Fruit fly (Drosophila melanogaster) whole organism, embryonic: ENCODE measurements around the gene SPH93.

Source experiments
- Atf3 ChIP-seq: fragments of 200-800 bp; sonication (Bioruptor generic); optimal IDR thresholded peaks from 3 replicates; lab custom pipeline; 2016; ENCODE audit warnings: missing biosample characterization, missing genetic modification characterization
- B-H1 ChIP-seq: fragments of 200-800 bp; sonication (Bioruptor generic); IDR thresholded peaks from 3 replicates; pipeline ENCODE4 v1.3.6; 2022; ENCODE audit warnings: missing biosample characterization, missing genetic modification characterization
- Blimp-1 ChIP-seq: fragments of 200-800 bp; sonication (Bioruptor generic); optimal IDR thresholded peaks from 3 replicates; lab custom pipeline; 2018; ENCODE audit warnings: missing biosample characterization, missing genetic modification characterization, mild to moderate bottlenecking, moderate library complexity, missing genetic modification reagents
- CG10654 ChIP-seq: fragments of 200-800 bp; sonication (Bioruptor generic); optimal IDR thresholded peaks from 2 replicates; lab custom pipeline; 2016; ENCODE audit warnings: missing biosample characterization, missing genetic modification characterization
- CG13287 ChIP-seq: fragments of 200-800 bp; sonication (Bioruptor generic); IDR thresholded peaks from 2 replicates; pipeline ENCODE4 v1.3.6; 2022; ENCODE audit warnings: missing biosample characterization, missing genetic modification characterization; ENCODE audit not compliant: partially characterized antibody
- CG13424 ChIP-seq: fragments of 200-800 bp; sonication (Bioruptor generic); optimal IDR thresholded peaks from 2 replicates; lab custom pipeline; 2019; ENCODE audit warnings: missing biosample characterization, mild to moderate bottlenecking, missing genetic modification characterization, moderate library complexity
- CG13775 ChIP-seq: fragments of 200-800 bp; sonication (Bioruptor generic); optimal IDR thresholded peaks from 3 replicates; lab custom pipeline; 2017; ENCODE audit warnings: missing biosample characterization, mild to moderate bottlenecking, missing genetic modification characterization
- CG15479 ChIP-seq: fragments of 200-800 bp; sonication (Bioruptor generic); optimal IDR thresholded peaks from 3 replicates; lab custom pipeline; 2019; ENCODE audit warnings: missing biosample characterization, mild to moderate bottlenecking, missing genetic modification characterization, moderate library complexity
- CG17361 ChIP-seq: fragments of 200-800 bp; sonication (Bioruptor generic); IDR thresholded peaks from 3 replicates; pipeline ENCODE4 v1.3.6; 2022; ENCODE audit warnings: missing biosample characterization, missing genetic modification characterization
- CG17912 ChIP-seq: fragments of 200-800 bp; sonication (Bioruptor generic); optimal IDR thresholded peaks from 2 replicates; lab custom pipeline; 2018; ENCODE audit warnings: missing biosample characterization, mild to moderate bottlenecking, missing genetic modification characterization
- CG18011 ChIP-seq: fragments of 200-800 bp; sonication (Bioruptor generic); optimal IDR thresholded peaks from 2 replicates; lab custom pipeline; 2017; ENCODE audit warnings: missing biosample characterization, missing genetic modification characterization, mild to moderate bottlenecking, moderate library complexity, missing genotype
- CG31388 ChIP-seq: fragments of 200-800 bp; sonication (Bioruptor generic); optimal IDR thresholded peaks from 2 replicates; lab custom pipeline; 2016; ENCODE audit warnings: missing biosample characterization, missing genetic modification characterization
- CG34422 ChIP-seq: fragments of 200-800 bp; sonication (Bioruptor generic); IDR thresholded peaks from 3 replicates; pipeline ENCODE4 v1.3.6; 2022; ENCODE audit warnings: missing biosample characterization, missing genetic modification characterization
- CG4424 ChIP-seq: fragments of 200-800 bp; sonication (Bioruptor generic); optimal IDR thresholded peaks from 3 replicates; lab custom pipeline; 2016; ENCODE audit warnings: missing biosample characterization, missing genetic modification characterization
- CG5180 ChIP-seq: fragments of 200-800 bp; sonication (Bioruptor generic); optimal IDR thresholded peaks from 3 replicates; lab custom pipeline; 2017; ENCODE audit warnings: missing biosample characterization, missing genetic modification characterization, mild to moderate bottlenecking, moderate library complexity, missing genetic modification reagents
- CG6272 ChIP-seq: fragments of 200-800 bp; sonication (Bioruptor generic); IDR thresholded peaks from 2 replicates; pipeline ENCODE4 v1.3.6; 2022; ENCODE audit warnings: missing biosample characterization, missing genetic modification characterization
- CG6765 ChIP-seq: fragments of 200-800 bp; sonication (Bioruptor generic); optimal IDR thresholded peaks from 3 replicates; lab custom pipeline; 2017; ENCODE audit warnings: missing biosample characterization, mild to moderate bottlenecking, missing genetic modification characterization
- CG7928 ChIP-seq: fragments of 200-800 bp; sonication (Bioruptor generic); optimal IDR thresholded peaks from 2 replicates; lab custom pipeline; 2017; ENCODE audit warnings: missing biosample characterization, mild to moderate bottlenecking, missing genetic modification characterization
- CG8089 ChIP-seq: fragments of 200-800 bp; sonication (Bioruptor generic); optimal IDR thresholded peaks from 3 replicates; lab custom pipeline; 2016; ENCODE audit warnings: missing biosample characterization, missing genetic modification characterization
- CG8924 ChIP-seq: fragments of 200-800 bp; optimal IDR thresholded peaks from 3 replicates; lab custom pipeline; 2019; ENCODE audit warnings: missing biosample characterization, mild to moderate bottlenecking, missing genetic modification characterization, moderate library complexity
- CG8944 ChIP-seq: fragments of 200-800 bp; sonication (Bioruptor generic); optimal IDR thresholded peaks from 3 replicates; lab custom pipeline; 2016; ENCODE audit warnings: missing biosample characterization, missing genetic modification characterization
- CG9932 ChIP-seq: fragments of 200-800 bp; sonication (Bioruptor generic); IDR thresholded peaks from 2 replicates; pipeline ENCODE4 v1.3.6; 2022; ENCODE audit warnings: missing biosample characterization, missing genetic modification characterization
- Dbx ChIP-seq: fragments of 200-800 bp; sonication (Bioruptor generic); IDR thresholded peaks from 3 replicates; pipeline ENCODE4 v1.3.6; 2022; ENCODE audit warnings: missing biosample characterization, missing genetic modification characterization
- Fer1 ChIP-seq: fragments of 200-800 bp; sonication (Bioruptor generic); optimal IDR thresholded peaks from 2 replicates; lab custom pipeline; 2017; ENCODE audit warnings: missing biosample characterization, mild to moderate bottlenecking, missing genetic modification characterization
- GATAe ChIP-seq: fragments of 200-800 bp; sonication (Bioruptor generic); conservative IDR thresholded peaks from 2 replicates; pipeline ENCODE4 v1.3.6; 2022; ENCODE audit warnings: missing biosample characterization, missing genetic modification characterization
- HmgZ ChIP-seq: fragments of 200-800 bp; sonication (Bioruptor generic); optimal IDR thresholded peaks from 2 replicates; lab custom pipeline; 2018; ENCODE audit warnings: missing biosample characterization, mild to moderate bottlenecking, missing genetic modification characterization
- Med ChIP-seq: fragments of 200-800 bp; sonication (Bioruptor generic); peaks from one replicate; lab custom pipeline; 2016; ENCODE audit warnings: missing biosample characterization, missing genetic modification characterization, mild to moderate bottlenecking, inconsistent platforms, moderate library complexity
- NC2β ChIP-seq: fragments of 200-800 bp; sonication (Bioruptor generic); optimal IDR thresholded peaks from 2 replicates; lab custom pipeline; 2016; ENCODE audit warnings: missing biosample characterization, missing genetic modification characterization
- Neu2 ChIP-seq: fragments of 200-800 bp; sonication (Bioruptor generic); optimal IDR thresholded peaks from 3 replicates; lab custom pipeline; 2016; ENCODE audit warnings: missing biosample characterization, missing genetic modification characterization, borderline replicate concordance
- Nf-YB ChIP-seq: fragments of 200-800 bp; sonication (Bioruptor generic); optimal IDR thresholded peaks from 3 replicates; lab custom pipeline; 2019; ENCODE audit warnings: missing biosample characterization, mild to moderate bottlenecking, missing genetic modification characterization, moderate library complexity
- Pdp1 ChIP-seq, 2 experiments: fragments of 200-800 bp; sonication (Bioruptor generic); optimal IDR thresholded peaks; 3 replicates each; lab custom pipeline; 2016; ENCODE audit warnings: missing biosample characterization in 2 of 2, missing genetic modification characterization in 2 of 2, mild to moderate bottlenecking in 1 of 2, moderate library complexity in 1 of 2
- Poxn ChIP-seq: fragments of 200-800 bp; sonication (Bioruptor generic); IDR thresholded peaks from 2 replicates; pipeline ENCODE4 v1.3.6; 2022; ENCODE audit warnings: missing biosample characterization, missing genetic modification characterization
- Scr ChIP-seq: fragments of 200-800 bp; sonication (Bioruptor generic); IDR thresholded peaks from 2 replicates; pipeline ENCODE4 v1.3.6; 2022; ENCODE audit warnings: missing biosample characterization, missing genetic modification characterization; ENCODE audit not compliant: partially characterized antibody
- Usf ChIP-seq: fragments of 200-800 bp; sonication (Bioruptor generic); optimal IDR thresholded peaks from 2 replicates; lab custom pipeline; 2017; ENCODE audit warnings: missing genotype, missing biosample characterization, missing genetic modification characterization
- Xrp1 ChIP-seq: fragments of 200-800 bp; sonication (Bioruptor generic); IDR thresholded peaks from 2 replicates; pipeline ENCODE4 v1.3.6; 2022; ENCODE audit warnings: missing biosample characterization, missing genetic modification characterization
- abd-A ChIP-seq: fragments of 200-800 bp; sonication (Bioruptor generic); optimal IDR thresholded peaks from 3 replicates; lab custom pipeline; 2019; ENCODE audit warnings: missing biosample characterization, mild to moderate bottlenecking, missing genetic modification characterization, moderate library complexity
- bab2 ChIP-seq: fragments of 200-800 bp; sonication (Bioruptor generic); optimal IDR thresholded peaks from 2 replicates; lab custom pipeline; 2016; ENCODE audit warnings: missing biosample characterization, missing genetic modification characterization
- bigmax ChIP-seq: fragments of 200-800 bp; sonication (Bioruptor generic); optimal IDR thresholded peaks from 2 replicates; lab custom pipeline; 2018; ENCODE audit warnings: missing biosample characterization, mild to moderate bottlenecking, missing genetic modification characterization
- corto ChIP-seq: fragments of 200-800 bp; sonication (Bioruptor generic); optimal IDR thresholded peaks from 2 replicates; lab custom pipeline; 2016; ENCODE audit warnings: missing biosample characterization, mild to moderate bottlenecking, missing genetic modification characterization, moderate library complexity
- dati ChIP-seq: fragments of 200-800 bp; sonication (Bioruptor generic); IDR thresholded peaks from 2 replicates; pipeline ENCODE4 v1.3.6; 2022; ENCODE audit warnings: missing biosample characterization, missing genetic modification characterization
- ewg ChIP-seq: fragments of 200-800 bp; sonication (Bioruptor generic); optimal IDR thresholded peaks from 3 replicates; lab custom pipeline; 2017; ENCODE audit warnings: mild to moderate bottlenecking, missing biosample characterization, missing genetic modification reagents, missing genetic modification characterization
- gsb ChIP-seq: fragments of 200-800 bp; sonication (Bioruptor generic); IDR thresholded peaks from 2 replicates; pipeline ENCODE4 v1.3.6; 2022; ENCODE audit warnings: missing biosample characterization, missing genetic modification characterization
- her ChIP-seq: fragments of 200-800 bp; sonication (Bioruptor generic); optimal IDR thresholded peaks from 2 replicates; lab custom pipeline; 2016; ENCODE audit warnings: missing biosample characterization, missing genetic modification characterization
- pan ChIP-seq, 4 experiments: fragments of >200 bp in 3 of 4; fragments of 200-800 bp in 1 of 4; sonication (Bioruptor generic) in 1 of 4; optimal IDR thresholded peaks in 3 of 4; IDR thresholded peaks in 1 of 4; 2 replicates each; pipeline versions ENCODE4 v1.3.6 to Lab custom; 2017 to 2022; ENCODE audit warnings: missing biosample characterization in 2 of 4, missing genetic modification characterization in 2 of 4, mixed read lengths in 1 of 4
- row ChIP-seq: fragments of 200-800 bp; sonication (Bioruptor generic); IDR thresholded peaks from 3 replicates; pipeline ENCODE4 v1.3.6; 2022; ENCODE audit warnings: missing biosample characterization, missing genetic modification characterization
- run ChIP-seq: fragments of 200-800 bp; sonication (Bioruptor generic); optimal IDR thresholded peaks from 3 replicates; lab custom pipeline; 2018; ENCODE audit warnings: missing biosample characterization, mild to moderate bottlenecking, missing genetic modification characterization
- trem ChIP-seq: fragments of 200-800 bp; optimal IDR thresholded peaks from 3 replicates; lab custom pipeline; 2019; ENCODE audit warnings: missing biosample characterization, mild to moderate bottlenecking, missing genetic modification characterization, moderate library complexity
- tup ChIP-seq: fragments of 200-800 bp; sonication (Bioruptor generic); optimal IDR thresholded peaks from 2 replicates; lab custom pipeline; 2016; ENCODE audit warnings: missing biosample characterization, mild to moderate bottlenecking, missing genetic modification characterization, moderate library complexity
- vvl ChIP-seq: fragments of 200-800 bp; sonication (Bioruptor generic); IDR thresholded peaks from 2 replicates; pipeline ENCODE4 v1.3.6; 2022; ENCODE audit warnings: missing biosample characterization, missing genetic modification characterization
- zf30C ChIP-seq: fragments of 200-800 bp; sonication (Bioruptor generic); optimal IDR thresholded peaks from 3 replicates; lab custom pipeline; 2018; ENCODE audit warnings: missing biosample characterization, mild to moderate bottlenecking, missing genetic modification characterization

Gene SPH93

DNA sequence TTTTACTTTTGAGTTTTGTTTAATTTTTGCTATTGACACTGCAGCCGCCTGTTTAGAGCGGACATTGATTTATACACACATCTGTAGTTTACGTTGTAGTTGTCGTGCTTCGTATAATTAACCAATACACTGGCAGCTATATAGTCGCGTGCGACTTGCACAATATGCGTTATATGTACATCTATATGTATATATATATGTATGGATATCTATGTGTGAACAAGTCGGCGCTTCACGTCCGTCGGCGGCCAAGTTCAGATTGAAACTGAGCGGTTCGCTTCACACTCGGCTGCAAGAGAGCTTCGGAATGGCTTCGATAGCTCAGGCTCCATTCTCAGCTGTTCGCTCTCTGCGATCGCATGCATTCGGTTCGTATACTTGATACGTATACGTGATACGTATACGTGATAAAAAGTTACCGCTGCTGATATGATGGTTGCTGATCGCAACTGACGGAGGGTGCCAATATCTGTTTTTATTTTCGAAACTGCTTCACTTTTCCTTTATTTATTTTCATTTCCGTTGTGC lies 27.7 kb downstream of the SPH93 start (continued):
- TF ChIP-seq NC2β (GFP tag; lab: Kevin White, UChicago) (no peak), Scr (GFP tag; lab: Robert Waterston, UW) (no peak), gsb (GFP tag; lab: Robert Waterston, UW) (no peak), CG13424 (peak; percentile 3), CG4424 (GFP tag; lab: Kevin White, UChicago) (no peak), Usf (GFP tag; lab: Kevin White, UChicago) (no peak), B-H1 (GFP tag; lab: Robert Waterston, UW) (no peak), CG5180 (GFP tag; lab: Kevin White, UChicago) (peak; percentile 40), CG15479 (GFP tag; lab: Kevin White, UChicago) (no peak), dati (GFP tag; lab: Robert Waterston, UW) (no peak), Pdp1 (GFP tag; optimal IDR thresholded peaks at IDR 0.05; lab: Kevin White, UChicago) (peak in 1 of 2 experiments; percentile 53), abd-A (peak; percentile 46), CG8924 (peak; percentile 33), row (no peak), Nf-YB (GFP tag; lab: Kevin White, UChicago) (no peak), bab2 (GFP tag; lab: Kevin White, UChicago) (no peak), CG17361 (GFP tag; lab: Robert Waterston, UW) (no peak), Xrp1 (GFP tag; lab: Robert Waterston, UW) (peak; percentile 27; the same call in 1 of the 2 replicates), Neu2 (GFP tag; lab: Kevin White, UChicago) (no peak), Dbx (0 out of 3 replicates have a peak, but pooled peaks have one; percentile 43), GATAe (GFP tag; lab: Robert Waterston, UW) (no peak), vvl (GFP tag; lab: Robert Waterston, UW) (peak; percentile 75), her (GFP tag; lab: Kevin White, UChicago) (no peak), CG31388 (no peak), CG8089 (GFP tag; lab: Kevin White, UChicago) (no peak), corto (peak; percentile 12), Fer1 (peak; percentile 22), CG13287 (GFP tag; lab: Robert Waterston, UW) (peak; percentile 44; the same call in 1 of the 2 replicates), CG13775 (GFP tag; lab: Kevin White, UChicago) (no peak), Blimp-1 (GFP tag; lab: Kevin White, UChicago) (peak; percentile 7), CG18011 (GFP tag; lab: Kevin White, UChicago) (no peak), CG6765 (no peak), CG10654 (GFP tag; lab: Kevin White, UChicago) (no peak), CG6272 (GFP tag; lab: Robert Waterston, UW) (no peak), zf30C (GFP tag; lab: Kevin White, UChicago) (no peak), CG9932 (GFP tag; lab: Robert Waterston, UW) (no peak), run (tag; lab: Kevin White, UChicago) (no peak), tup (GFP tag; lab: Kevin White, UChicago) (no peak), pan (optimal IDR thresholded peaks at IDR 0.05; lab: Kevin White, UChicago) (no peak), pan (GFP tag; optimal IDR thresholded peaks at IDR 0.05 in 1 of 2, IDR thresholded peaks at IDR 0.05 in 1 of 2) (no peak), Med (GFP tag; lab: Kevin White, UChicago) (peak; percentile 76), ewg (GFP tag; lab: Kevin White, UChicago) (no peak), CG7928 (GFP tag; lab: Kevin White, UChicago) (peak; percentile 4), Poxn (no peak), HmgZ (tag; lab: Kevin White, UChicago) (peak; percentile 21), CG17912 (no peak), CG34422 (peak; percentile 20; the same call in 1 of the 3 replicates), CG8944 (GFP tag; lab: Kevin White, UChicago) (no peak), bigmax (GFP tag; lab: Kevin White, UChicago) (no peak), Atf3 (GFP tag; lab: Kevin White, UChicago) (no peak), trem (tag; lab: Kevin White, UChicago) (no peak)
